Worm (Caenorhabditis elegans) whole organism, L1 larva: ENCODE results near the gene C27F2.7.

ENCODE experiments used
- alr-1 ChIP-seq: fragments of 200-800 bp; sonication (Bioruptor generic); optimal IDR thresholded peaks from 2 replicates; lab custom pipeline; 2018; ENCODE audit warnings: borderline replicate concordance, mild to moderate bottlenecking, missing genetic modification characterization, missing compliant biosample characterization
- unc-62 ChIP-seq: fragments of 150-350 bp; optimal IDR thresholded peaks from 2 replicates; lab custom pipeline; 2014; ENCODE audit warnings: missing biosample characterization, missing genetic modification reagents, missing genetic modification characterization

DNA sequence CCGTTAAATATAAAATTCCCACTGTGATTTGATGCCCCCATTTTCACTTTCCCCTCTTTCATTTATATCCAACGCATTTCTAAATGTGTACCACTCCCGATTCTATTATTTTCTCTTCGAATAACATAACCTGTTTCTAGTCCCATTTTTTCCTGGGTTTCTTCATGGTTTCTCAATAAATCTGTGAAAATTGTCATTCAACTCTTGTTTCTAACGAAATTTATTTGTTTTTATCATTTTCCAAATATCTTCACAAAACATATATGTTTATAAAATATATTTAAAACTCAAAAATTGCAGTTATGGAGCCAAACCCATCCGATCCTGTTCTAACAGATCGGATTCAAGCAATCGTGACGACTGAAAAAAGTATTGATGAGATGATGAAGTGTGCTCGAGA, 36.6 kb upstream of the C27F2.7 start, which contains the start of gene mdt-11:
- TF ChIP-seq alr-1 (tag; lab: Kevin White, UChicago) (no peak), unc-62 (no peak)
